Fruit fly (Drosophila melanogaster): ENCODE measurements around the gene dsb.
A peak's percentile ranks its signal among the peaks of the same experiment; 100 is the strongest.

The dsb gene

DNA sequence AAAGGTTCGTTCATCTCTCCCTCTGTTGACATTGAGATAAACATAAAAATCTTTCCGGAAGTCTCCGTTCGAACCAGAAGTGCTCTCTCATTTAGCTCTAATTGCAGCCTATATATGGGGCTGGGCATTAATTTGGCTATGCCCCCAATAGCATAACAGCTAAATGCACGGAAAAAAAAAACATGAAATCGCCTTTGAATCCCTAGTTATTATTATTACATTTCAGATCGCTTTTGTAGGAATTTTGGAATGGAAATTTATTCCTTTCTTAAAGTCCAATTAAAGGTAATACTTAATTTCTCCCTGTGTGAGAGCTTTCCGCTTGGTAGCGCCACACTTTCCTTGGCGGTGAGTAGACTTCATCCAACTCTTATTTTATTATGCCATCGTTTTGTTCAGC is 3.8 kb downstream of the dsb start:
- TF ChIP-seq CG8319 (GFP tag; optimal IDR thresholded peaks at IDR 0.05): no peak
- no peak for TF ChIP-seq CG32006 (GFP tag; optimal IDR thresholded peaks at IDR 0.05)
- TF ChIP-seq OdsH (GFP tag; optimal IDR thresholded peaks at IDR 0.05): no peak
- peak; percentile 5 for TF ChIP-seq achi (GFP tag; optimal IDR thresholded peaks at IDR 0.05)
- no peak for TF ChIP-seq vri (GFP tag; optimal IDR thresholded peaks at IDR 0.05)
- peak; percentile 54 for TF ChIP-seq svp (GFP tag)
- TF ChIP-seq Sox102F (GFP tag; optimal IDR thresholded peaks at IDR 0.05): no peak
- peak; percentile 31; the same call in 1 of the 3 replicates for TF ChIP-seq CG6163 (GFP tag; IDR thresholded peaks at IDR 0.05)
- TF ChIP-seq Blimp-1 (GFP tag; optimal IDR thresholded peaks at IDR 0.05): no peak
- TF ChIP-seq CG7368 (GFP tag; optimal IDR thresholded peaks at IDR 0.05): no peak
- peak; percentile 12 for TF ChIP-seq CG10669 (GFP tag; optimal IDR thresholded peaks at IDR 0.05)
- TF ChIP-seq CG6276 (GFP tag; optimal IDR thresholded peaks at IDR 0.05): no peak
- peak in 1 of 2 experiments; percentile 0 for TF ChIP-seq ss (GFP tag; optimal IDR thresholded peaks at IDR 0.05)
- no peak for TF ChIP-seq CG6808 (GFP tag; optimal IDR thresholded peaks at IDR 0.05)
- peak; percentile 30 for TF ChIP-seq CG3919 (GFP tag; optimal IDR thresholded peaks at IDR 0.05)
- TF ChIP-seq CG11762 (GFP tag; optimal IDR thresholded peaks at IDR 0.05; ENCODE audit: insufficient read depth): no peak
- TF ChIP-seq Eip78C (GFP tag): peak; percentile 82
- peak; percentile 42; the same call in 1 of the 3 replicates for TF ChIP-seq eg (GFP tag; IDR thresholded peaks at IDR 0.05)

DNA sequence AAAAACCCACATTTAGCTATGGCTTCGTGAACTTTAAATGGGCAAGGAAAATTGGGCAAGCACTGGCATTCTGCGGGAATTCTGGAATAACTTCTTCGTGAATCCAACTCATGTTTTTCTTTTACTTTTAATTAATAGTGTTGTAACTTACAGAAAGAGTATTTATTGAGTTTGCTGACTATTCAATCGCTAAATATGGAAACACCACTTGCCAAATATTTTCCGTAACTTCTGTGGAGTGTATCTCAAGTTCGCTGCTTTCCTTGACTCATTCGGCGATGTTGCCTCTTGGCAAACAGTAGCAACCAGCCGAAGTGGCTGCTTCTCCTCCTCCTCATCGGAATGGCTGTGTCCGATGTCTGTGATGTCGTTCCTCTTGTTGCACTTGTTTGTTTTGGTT is 4.7 kb downstream of the dsb start:
- peak; percentile 56 for TF ChIP-seq pdm3 (GFP tag; optimal IDR thresholded peaks at IDR 0.05)
- TF ChIP-seq CG8319 (GFP tag; optimal IDR thresholded peaks at IDR 0.05): no peak
- peak; percentile 16 for TF ChIP-seq CG31627 (GFP tag; optimal IDR thresholded peaks at IDR 0.05)
- peak; percentile 66; the same call in 2 of the 3 replicates for TF ChIP-seq CG8119 (GFP tag; IDR thresholded peaks at IDR 0.05)
- no peak for TF ChIP-seq CG9139 (GFP tag; optimal IDR thresholded peaks at IDR 0.05)
- TF ChIP-seq lz (GFP tag; optimal IDR thresholded peaks at IDR 0.05): no peak
- TF ChIP-seq Sox102F (GFP tag; optimal IDR thresholded peaks at IDR 0.05): peak; percentile 11
- TF ChIP-seq Eip93F (GFP tag; optimal IDR thresholded peaks at IDR 0.05): no peak
- TF ChIP-seq topi (GFP tag; optimal IDR thresholded peaks at IDR 0.05): no peak
- peak; percentile 3 for TF ChIP-seq spab (GFP tag; optimal IDR thresholded peaks at IDR 0.05)
- TF ChIP-seq dac (GFP tag; optimal IDR thresholded peaks at IDR 0.05): peak; percentile 69
- TF ChIP-seq cyc (GFP tag; optimal IDR thresholded peaks at IDR 0.05): no peak
- peak; percentile 43 for TF ChIP-seq CG34406 (GFP tag; optimal IDR thresholded peaks at IDR 0.05)
- peak; percentile 56 for TF ChIP-seq CG3919 (GFP tag; optimal IDR thresholded peaks at IDR 0.05)
- TF ChIP-seq CG32006 (GFP tag; optimal IDR thresholded peaks at IDR 0.05): peak; percentile 92
- TF ChIP-seq Eip78C (GFP tag): peak; percentile 91
- TF ChIP-seq salr (GFP tag; optimal IDR thresholded peaks at IDR 0.05): peak in 1 of 2 experiments; percentile 10
- TF ChIP-seq achi (GFP tag; optimal IDR thresholded peaks at IDR 0.05): peak; percentile 41
- TF ChIP-seq eg (GFP tag; IDR thresholded peaks at IDR 0.05): no peak
- no peak for TF ChIP-seq Blimp-1 (GFP tag; optimal IDR thresholded peaks at IDR 0.05)
- TF ChIP-seq vri (GFP tag; optimal IDR thresholded peaks at IDR 0.05): no peak
- no peak for TF ChIP-seq CG11294 (GFP tag; IDR thresholded peaks at IDR 0.05)
- TF ChIP-seq CG6792 (GFP tag; optimal IDR thresholded peaks at IDR 0.05): peak; percentile 24
- peak; percentile 49 for TF ChIP-seq svp (GFP tag)
- no peak for TF ChIP-seq CG11762 (GFP tag; optimal IDR thresholded peaks at IDR 0.05; ENCODE audit: insufficient read depth)
- peak; percentile 6 for TF ChIP-seq CG3032 (tag; optimal IDR thresholded peaks at IDR 0.05)
- peak; percentile 75 for TF ChIP-seq Hr4 (GFP tag; optimal IDR thresholded peaks at IDR 0.05)
- TF ChIP-seq Ets96B (tag; optimal IDR thresholded peaks at IDR 0.05): peak; percentile 0
- TF ChIP-seq Smox (GFP tag; optimal IDR thresholded peaks at IDR 0.05): peak; percentile 25
- no peak for TF ChIP-seq CG6163 (GFP tag; IDR thresholded peaks at IDR 0.05)
- TF ChIP-seq Sox14 (GFP tag; optimal IDR thresholded peaks at IDR 0.05): no peak
- peak; percentile 41 for TF ChIP-seq CG11902 (GFP tag; optimal IDR thresholded peaks at IDR 0.05)
- peak; percentile 54 for TF ChIP-seq OdsH (GFP tag; optimal IDR thresholded peaks at IDR 0.05)
- TF ChIP-seq net (GFP tag; optimal IDR thresholded peaks at IDR 0.05): peak; percentile 52
- TF ChIP-seq CG8632 (GFP tag; optimal IDR thresholded peaks at IDR 0.05): peak; percentile 33
- TF ChIP-seq Hr39 (GFP tag; optimal IDR thresholded peaks at IDR 0.05): peak; percentile 11
- TF ChIP-seq CG10669 (GFP tag; optimal IDR thresholded peaks at IDR 0.05): peak; percentile 9
- TF ChIP-seq Met (GFP tag; optimal IDR thresholded peaks at IDR 0.05): peak; percentile 22
- peak; percentile 21 for TF ChIP-seq CG6808 (GFP tag; optimal IDR thresholded peaks at IDR 0.05)
- TF ChIP-seq CG10631 (GFP tag; optimal IDR thresholded peaks at IDR 0.05): no peak
- TF ChIP-seq acj6 (GFP tag; optimal IDR thresholded peaks at IDR 0.05): peak; percentile 52
- peak; percentile 49 for TF ChIP-seq CG7368 (GFP tag; optimal IDR thresholded peaks at IDR 0.05)
- TF ChIP-seq CG15336 (GFP tag; IDR thresholded peaks at IDR 0.05): peak; percentile 74
- no peak for TF ChIP-seq CG6854 (GFP tag; optimal IDR thresholded peaks at IDR 0.05)
- peak; percentile 28 for TF ChIP-seq Sox15 (GFP tag; optimal IDR thresholded peaks at IDR 0.05)
- peak; percentile 32 for TF ChIP-seq Lpt (GFP tag; optimal IDR thresholded peaks at IDR 0.05)
